Worm (Caenorhabditis elegans): Measurements from ENCODE around the gene W05B2.2.
A peak's percentile ranks its signal among the peaks of the same experiment; 100 is the strongest.

W05B2.2 gene

DNA sequence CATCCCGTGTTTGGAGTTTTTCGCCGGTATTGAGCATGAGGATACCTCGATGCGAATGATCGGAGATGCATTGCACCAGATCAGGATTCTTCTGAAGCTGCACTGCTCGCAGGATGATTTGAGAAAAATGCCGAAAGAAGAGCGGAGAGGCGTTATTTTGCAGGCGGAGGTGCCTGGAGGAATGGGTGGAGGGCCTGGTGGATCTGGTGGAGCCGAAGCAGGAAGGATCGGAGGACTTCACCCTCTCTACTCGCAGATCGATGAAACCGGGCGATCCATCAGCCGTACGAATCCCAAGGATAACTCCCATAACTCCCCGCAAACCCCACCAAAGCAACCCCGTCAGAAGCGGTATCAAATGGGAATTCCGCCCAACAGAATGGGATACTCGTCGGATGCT lies 27.7 kb downstream of the W05B2.2 start:
- no peak for TF ChIP-seq ceh-9 (tag; optimal IDR thresholded peaks at IDR 0.05)
- no peak for TF ChIP-seq ceh-31 (tag; optimal IDR thresholded peaks at IDR 0.05)
- no peak for TF ChIP-seq ceh-34 (tag; optimal IDR thresholded peaks at IDR 0.05)
- no peak for TF ChIP-seq elt-4 (tag; optimal IDR thresholded peaks at IDR 0.05)
- TF ChIP-seq nhr-232 (tag; optimal IDR thresholded peaks at IDR 0.05): no peak
- TF ChIP-seq madf-2 (tag; optimal IDR thresholded peaks at IDR 0.05): no peak
- TF ChIP-seq pax-1 (tag; optimal IDR thresholded peaks at IDR 0.05): no peak
- no peak for TF ChIP-seq gmeb-2 (tag; optimal IDR thresholded peaks at IDR 0.05)
- TF ChIP-seq pha-2 (tag; optimal IDR thresholded peaks at IDR 0.05): no peak
- no peak for TF ChIP-seq eyg-1 (tag; optimal IDR thresholded peaks at IDR 0.05)

- TF ChIP-seq ceh-6 (GFP tag; optimal IDR thresholded peaks at IDR 0.05) (no peak), C08G9.2 (tag; optimal IDR thresholded peaks at IDR 0.05) (no peak), zip-5 (tag; optimal IDR thresholded peaks at IDR 0.05) (no peak), ceh-22 (tag; optimal IDR thresholded peaks at IDR 0.05) (no peak), unc-3 (GFP tag; conservative IDR thresholded peaks at IDR 0.05) (no peak), unc-3 (tag; optimal IDR thresholded peaks at IDR 0.05) (no peak), ceh-34 (tag; optimal IDR thresholded peaks at IDR 0.05) (no peak), npax-4 (tag; optimal IDR thresholded peaks at IDR 0.05) (no peak), ceh-9 (tag; optimal IDR thresholded peaks at IDR 0.05) (no peak), pqm-1 (tag; optimal IDR thresholded peaks at IDR 0.05) (no peak), elt-2 (tag; optimal IDR thresholded peaks at IDR 0.05) (no peak), K02D7.2 (tag; optimal IDR thresholded peaks at IDR 0.05) (no peak), sox-4 (tag; optimal IDR thresholded peaks at IDR 0.05) (no peak), tbx-7 (tag; optimal IDR thresholded peaks at IDR 0.05) (no peak), ceh-24 (tag; optimal IDR thresholded peaks at IDR 0.05) (no peak), madf-2 (tag; optimal IDR thresholded peaks at IDR 0.05) (no peak), hlh-30 (tag; optimal IDR thresholded peaks at IDR 0.05; ENCODE audit: insufficient read depth) (no peak), hlh-6 (tag; optimal IDR thresholded peaks at IDR 0.05) (no peak), fax-1 (tag; optimal IDR thresholded peaks at IDR 0.05) (no peak)
These were observed 31.0 kb downstream of the W05B2.2 start, which contains the start of gene rle-1 for ce11 chrIII:10935944-10936343. Gene rle-1 (plus strand): TSS chrIII:10936244.

DNA sequence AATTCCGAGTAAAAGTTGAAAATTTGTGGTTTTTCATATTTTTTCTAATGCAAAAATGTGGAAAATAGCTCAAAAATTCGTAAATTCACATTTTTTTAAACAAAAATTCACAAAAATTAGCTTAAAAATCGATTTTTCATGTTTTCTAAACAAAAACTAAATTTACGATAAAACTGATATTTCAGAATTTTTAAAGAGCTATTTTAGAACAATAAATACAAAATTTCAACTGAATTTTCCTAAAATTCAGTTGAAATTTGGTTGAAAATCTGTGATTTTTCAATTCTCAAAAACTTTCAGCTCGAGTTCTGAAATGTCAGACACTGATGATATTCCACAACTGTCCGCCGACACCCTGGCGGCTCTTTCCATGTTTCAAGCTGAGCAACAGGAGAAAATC lies 33.6 kb downstream of the W05B2.2 start, which contains the start of gene M142.8:
Gene M142.8 (plus strand): TSS at position 301 of the 400 bp plus-strand sequence.
- TF ChIP-seq ceh-30 (tag; optimal IDR thresholded peaks at IDR 0.05) (no peak), tbx-7 (tag; optimal IDR thresholded peaks at IDR 0.05) (no peak), ceh-6 (GFP tag; optimal IDR thresholded peaks at IDR 0.05) (no peak), ceh-31 (tag; optimal IDR thresholded peaks at IDR 0.05) (no peak), Y22D7AL.16 (tag; optimal IDR thresholded peaks at IDR 0.05) (no peak), lin-11 (tag; optimal IDR thresholded peaks at IDR 0.05) (no peak), ceh-2 (tag; optimal IDR thresholded peaks at IDR 0.05) (no peak), ceh-22 (tag; optimal IDR thresholded peaks at IDR 0.05) (no peak), F13H6.1 (tag; optimal IDR thresholded peaks at IDR 0.05) (no peak), pag-3 (tag; optimal IDR thresholded peaks at IDR 0.05; ENCODE audit: borderline replicate concordance) (no peak), hlh-6 (tag; optimal IDR thresholded peaks at IDR 0.05) (no peak), ceh-14 (tag; optimal IDR thresholded peaks at IDR 0.05) (no peak), rnt-1 (tag; optimal IDR thresholded peaks at IDR 0.05) (no peak), tbx-2 (tag; optimal IDR thresholded peaks at IDR 0.05) (no peak), C38D4.7 (GFP tag; optimal IDR thresholded peaks at IDR 0.05) (no peak), unc-86 (tag; optimal IDR thresholded peaks at IDR 0.05) (no peak), ceh-45 (GFP tag; IDR thresholded peaks at IDR 0.05) (no peak)

ce11 chrIII:10930850-10931249 lies 36.1 kb downstream of the W05B2.2 start, which contains the start of gene M142.5:
Gene M142.5 (plus strand): TSS chrIII:10931201.
- TF ChIP-seq odd-2 (tag; optimal IDR thresholded peaks at IDR 0.05): no peak
- no peak for TF ChIP-seq ceh-34 (tag; optimal IDR thresholded peaks at IDR 0.05)
- TF ChIP-seq C38D4.7 (GFP tag; optimal IDR thresholded peaks at IDR 0.05): no peak
- TF ChIP-seq ceh-31 (tag; optimal IDR thresholded peaks at IDR 0.05): peak; percentile 7

Data from whole organism, late embryonic.